Fruit fly (Drosophila melanogaster) whole organism: ENCODE measurements around the gene rost.

Source experiments
- CG8478 ChIP-seq: fragments of >200 bp; optimal IDR thresholded peaks from 2 replicates; lab custom pipeline; 2018; ENCODE audit warnings: inconsistent platforms
- Dll ChIP-seq: fragments of >200 bp; optimal IDR thresholded peaks from 2 replicates; lab custom pipeline; 2017
- EcR ChIP-seq, 2 experiments: fragments of >200 bp; optimal IDR thresholded peaks; 2 replicates each; lab custom pipeline; 2017; ENCODE audit warnings: missing biosample characterization in 2 of 2, missing genetic modification characterization in 2 of 2, missing genetic modification reagents in 2 of 2
- pan ChIP-seq: fragments of >200 bp; optimal IDR thresholded peaks from 2 replicates; lab custom pipeline; 2017
- psq ChIP-seq: fragments of >200 bp; optimal IDR thresholded peaks from 2 replicates; lab custom pipeline; 2017
- usp ChIP-seq: fragments of >200 bp; optimal IDR thresholded peaks from 2 replicates; lab custom pipeline; 2017; ENCODE audit warnings: missing biosample characterization, missing genetic modification characterization, mixed read lengths

rost gene

DNA sequence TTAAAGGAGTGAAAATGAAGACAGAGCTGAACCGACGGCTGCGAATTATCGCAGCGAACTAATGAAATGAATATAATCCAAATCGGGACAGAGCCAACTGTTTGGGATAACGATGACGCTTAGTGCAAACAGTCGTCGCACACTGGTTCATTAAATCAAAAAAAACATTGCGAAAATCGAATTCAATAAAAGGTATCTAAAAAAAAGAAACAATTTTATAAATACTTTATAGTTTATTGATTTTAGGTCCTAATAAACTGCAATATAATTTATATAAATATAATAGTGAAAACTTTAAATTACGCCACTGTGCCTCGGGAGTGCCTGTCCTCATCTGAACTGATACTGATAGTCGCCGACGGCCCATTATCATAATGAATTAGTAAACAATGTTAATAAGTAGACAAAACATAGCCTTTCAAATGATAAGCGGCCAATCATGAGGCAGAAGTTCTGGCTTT lies 30.3 kb downstream of the rost start, which contains the start of gene CG31886:
CG31886 (minus strand) TSS at position 51 of the 461 bp plus-strand sequence.
- TF ChIP-seq Dll (lab: Kevin White, UChicago): no peak
- TF ChIP-seq pan (lab: Kevin White, UChicago): no peak
- no peak for TF ChIP-seq EcR (GFP tag; optimal IDR thresholded peaks at IDR 0.05; lab: Kevin White, UChicago)
- TF ChIP-seq usp: no peak
- no peak for TF ChIP-seq psq
- no peak for TF ChIP-seq CG8478 (lab: Kevin White, UChicago)

DNA sequence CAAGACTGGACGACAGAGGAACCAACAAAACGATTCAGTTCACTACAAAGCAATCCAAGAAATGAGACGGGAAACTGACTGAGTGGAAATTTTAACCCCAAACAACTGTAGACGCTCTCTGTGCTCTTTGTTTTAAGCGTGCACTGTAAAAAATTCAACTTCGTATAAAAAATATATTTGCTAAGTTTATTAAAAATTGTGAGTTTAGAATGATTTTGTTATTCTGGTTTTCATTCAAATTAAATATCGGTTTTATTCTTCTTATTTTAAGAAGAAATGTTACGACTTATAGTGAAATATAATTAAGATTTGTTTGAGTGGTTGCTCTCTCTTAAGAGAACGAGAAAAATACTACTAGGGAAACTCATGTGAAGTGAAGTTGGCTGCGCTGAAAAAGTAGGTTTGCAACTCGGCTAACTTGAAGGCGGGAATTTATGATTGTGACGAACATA lies 31.3 kb downstream of the rost start:
- TF ChIP-seq EcR (GFP tag; optimal IDR thresholded peaks at IDR 0.05; lab: Kevin White, UChicago): no peak
- no peak for TF ChIP-seq CG8478 (lab: Kevin White, UChicago)

DNA sequence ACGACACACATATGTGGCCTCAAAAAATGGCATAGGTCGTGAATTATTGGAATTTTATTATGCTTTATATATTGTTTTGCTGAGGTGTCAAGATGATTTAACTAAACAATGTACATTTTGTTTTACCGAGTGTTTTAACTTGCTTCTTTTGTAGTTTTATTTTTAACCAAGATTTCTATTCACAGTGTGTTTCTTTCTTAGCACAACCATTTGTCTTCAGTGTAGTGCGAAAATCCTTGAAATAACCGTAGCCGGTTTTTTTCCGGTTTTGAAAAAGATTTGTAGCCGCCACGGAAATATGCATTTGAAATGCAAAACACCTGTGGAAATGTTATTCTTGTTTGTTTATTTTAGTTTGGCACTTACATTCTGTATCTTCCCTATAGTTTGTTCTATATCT lies 32.2 kb downstream of the rost start:
- no peak for TF ChIP-seq usp
- no peak for TF ChIP-seq psq
- no peak for TF ChIP-seq CG8478 (lab: Kevin White, UChicago)
- TF ChIP-seq pan (lab: Kevin White, UChicago): no peak
- TF ChIP-seq Dll (lab: Kevin White, UChicago): no peak
- no peak for TF ChIP-seq EcR (GFP tag; optimal IDR thresholded peaks at IDR 0.05; lab: Kevin White, UChicago)

DNA sequence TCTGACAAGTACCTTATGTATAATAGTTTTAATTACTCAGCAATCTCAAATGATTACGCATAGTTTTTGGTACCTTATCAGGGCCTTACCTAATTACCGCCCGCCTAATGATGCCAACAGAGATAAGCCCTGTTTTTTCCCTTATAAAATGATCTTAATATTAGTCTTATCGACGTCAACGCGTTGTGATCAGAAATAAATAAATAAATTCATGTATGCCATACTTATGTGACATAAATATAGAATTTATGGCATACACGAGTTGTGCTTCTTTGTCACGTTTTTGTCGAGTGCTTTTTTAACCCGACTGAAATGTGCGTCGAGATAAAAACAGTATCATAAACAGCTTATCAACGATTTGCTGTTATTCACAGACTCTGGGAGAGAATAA lies 33.0 kb downstream of the rost start:
- TF ChIP-seq usp (no peak), psq (no peak), CG8478 (lab: Kevin White, UChicago) (no peak), Dll (lab: Kevin White, UChicago) (no peak), pan (lab: Kevin White, UChicago) (no peak), EcR (GFP tag; optimal IDR thresholded peaks at IDR 0.05; lab: Kevin White, UChicago) (no peak)

DNA sequence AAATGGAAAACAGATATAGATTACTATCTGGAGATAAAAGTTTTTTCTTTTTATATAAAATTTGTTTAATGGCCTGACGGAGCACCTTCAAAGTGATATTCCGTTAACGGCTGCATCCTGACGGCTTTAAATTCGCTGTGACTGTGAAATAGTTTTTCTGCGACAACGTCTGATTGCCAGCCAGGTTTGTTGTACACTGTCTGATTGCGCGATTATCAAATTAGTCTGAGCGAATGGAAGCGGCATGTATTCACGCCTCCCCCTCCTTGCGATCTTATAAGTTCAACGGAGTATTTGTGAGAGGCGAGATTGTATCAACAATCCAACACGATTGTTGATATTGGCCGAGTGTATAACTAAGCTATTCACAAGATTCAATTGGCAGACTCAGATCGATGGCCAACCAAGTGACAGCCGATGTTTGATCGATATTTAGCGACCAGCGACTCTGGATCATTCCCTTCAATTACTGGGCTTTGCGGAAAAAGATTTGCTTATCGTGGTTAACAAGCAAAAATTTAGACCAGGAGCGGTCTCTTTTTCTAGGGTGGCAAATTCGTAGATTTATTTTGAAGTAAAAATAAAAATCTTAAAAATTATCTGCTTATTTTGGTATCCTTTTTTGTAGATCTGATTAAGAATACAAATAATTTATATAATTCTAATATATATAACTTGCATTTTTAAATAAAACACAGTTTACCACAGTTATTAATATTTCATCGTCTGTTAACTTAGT lies 33.6 kb downstream of the rost start:
- TF ChIP-seq Dll (lab: Kevin White, UChicago) (no peak), CG8478 (lab: Kevin White, UChicago) (no peak), pan (lab: Kevin White, UChicago) (no peak), EcR (GFP tag; optimal IDR thresholded peaks at IDR 0.05; lab: Kevin White, UChicago) (no peak), usp (no peak), psq (no peak)

DNA sequence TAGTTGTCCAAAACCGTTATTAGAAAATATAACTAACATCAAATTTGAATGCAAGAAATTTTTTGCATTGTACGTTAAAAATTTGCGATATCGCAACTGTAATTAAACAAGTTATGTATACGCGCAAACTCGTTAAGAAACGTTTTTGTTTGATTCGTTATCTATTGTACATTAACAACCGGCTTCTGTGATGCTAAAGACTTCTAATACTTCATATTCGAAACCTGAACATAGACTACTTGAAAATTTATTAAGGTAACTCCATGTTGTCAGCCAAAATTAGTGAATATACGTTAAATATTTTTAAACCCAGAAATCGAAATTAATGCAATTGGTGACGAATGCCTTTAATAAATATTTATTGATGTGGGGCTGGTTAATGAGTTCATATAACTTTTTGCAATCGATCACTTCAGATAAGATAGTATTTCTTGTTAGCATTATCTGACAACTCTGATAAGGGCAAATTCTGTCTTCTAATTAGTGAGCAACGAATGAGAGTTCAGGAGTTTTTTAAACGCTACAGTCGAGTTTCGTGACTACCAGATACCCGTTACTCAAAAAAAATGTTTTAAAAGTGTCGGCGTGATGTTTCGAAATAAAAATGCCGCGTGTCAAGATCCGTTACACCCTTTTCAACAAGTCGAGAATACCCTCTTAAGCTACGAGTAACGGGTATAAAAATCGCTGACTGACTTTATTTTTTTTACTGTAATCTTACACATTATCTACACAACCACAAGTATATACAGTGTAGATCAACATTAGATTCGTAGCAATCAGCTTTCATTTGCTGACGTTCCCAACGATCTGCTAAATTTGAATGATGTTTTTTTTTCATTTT lies 36.9 kb downstream of the rost start:
- peak; percentile 71 for TF ChIP-seq pan (lab: Kevin White, UChicago)
- TF ChIP-seq psq: no peak
- no peak for TF ChIP-seq usp

DNA sequence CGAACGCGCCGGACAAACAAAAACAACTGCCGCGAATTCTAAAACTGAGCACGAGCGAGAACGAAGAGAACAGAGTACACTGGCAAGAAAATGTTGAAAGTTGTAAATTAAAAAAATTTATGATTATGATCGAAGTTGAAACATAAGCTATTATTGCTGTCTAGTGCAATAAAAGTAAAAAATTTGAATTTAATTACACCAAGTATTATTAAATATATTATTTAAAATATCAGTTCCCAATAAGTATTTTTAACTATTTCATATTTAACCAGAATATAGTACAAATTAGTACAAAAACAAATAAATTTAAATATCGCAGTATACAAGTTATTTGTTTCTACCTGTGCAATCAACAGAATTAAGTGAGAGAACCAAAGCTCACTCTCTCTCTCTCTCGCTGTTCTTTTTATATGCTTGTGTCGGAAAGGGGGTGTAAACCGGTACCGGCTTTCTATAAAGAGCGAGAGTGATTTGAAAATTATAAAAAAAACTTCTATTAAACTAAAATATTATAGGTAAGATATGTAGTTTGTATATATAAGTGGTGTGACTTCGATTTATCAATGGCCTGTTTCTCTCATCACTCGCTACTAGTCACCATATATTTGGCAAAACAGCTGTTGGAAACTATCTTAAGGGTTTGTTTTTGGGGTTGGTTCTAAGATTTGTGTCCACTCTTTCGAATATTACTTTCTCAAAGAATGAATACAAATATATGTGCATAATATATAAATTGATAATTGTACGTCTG lies 38.0 kb downstream of the rost start, which contains the start of gene C1GalTA:
C1GalTA (minus strand) TSS at position 33 of the 751 bp plus-strand sequence.
- TF ChIP-seq CG8478 (lab: Kevin White, UChicago) (no peak), pan (lab: Kevin White, UChicago) (no peak), EcR (GFP tag; optimal IDR thresholded peaks at IDR 0.05; lab: Kevin White, UChicago) (no peak), Dll (lab: Kevin White, UChicago) (no peak), psq (no peak), usp (no peak)

DNA sequence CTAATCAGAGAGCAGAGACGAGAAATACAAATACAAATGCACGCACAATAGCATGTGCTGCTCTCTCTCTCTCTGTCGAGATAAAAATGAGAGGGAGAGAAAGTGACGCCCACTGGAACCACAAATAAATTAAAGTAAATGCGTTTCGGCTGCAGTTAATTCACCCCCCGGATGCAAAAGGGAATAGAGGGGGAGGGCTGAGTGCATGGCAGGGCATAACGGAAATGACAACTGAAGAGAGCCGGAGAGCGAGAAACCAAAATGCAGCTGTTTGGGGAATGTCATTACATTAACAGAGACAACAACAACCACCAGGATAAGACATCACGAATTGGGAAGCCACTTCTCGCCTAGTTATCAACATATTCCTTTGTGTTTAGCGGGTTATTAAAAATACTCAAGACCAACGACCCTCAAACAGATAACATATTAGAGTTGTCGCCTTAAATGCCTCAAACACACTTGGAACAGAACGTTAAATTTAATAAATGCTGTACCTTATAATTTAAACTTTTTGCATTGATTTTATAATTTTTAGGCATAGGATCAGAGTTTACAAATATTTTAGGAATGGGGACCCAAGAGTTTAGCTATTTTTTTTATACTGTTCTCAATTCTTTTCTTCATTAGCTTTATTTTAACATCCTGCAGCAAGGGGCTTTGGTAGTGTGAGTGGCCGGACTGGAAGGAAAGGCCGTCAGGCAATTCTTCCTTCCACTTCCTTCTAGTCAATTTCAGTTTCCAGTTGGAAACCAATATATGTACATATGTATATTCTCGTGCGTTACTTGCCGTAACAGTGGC lies 39.2 kb downstream of the rost start:
- TF ChIP-seq pan (lab: Kevin White, UChicago): no peak
- no peak for TF ChIP-seq CG8478 (lab: Kevin White, UChicago)
- TF ChIP-seq EcR (GFP tag; optimal IDR thresholded peaks at IDR 0.05; lab: Kevin White, UChicago): no peak
- no peak for TF ChIP-seq usp
- TF ChIP-seq psq: no peak
- no peak for TF ChIP-seq Dll (lab: Kevin White, UChicago)

DNA sequence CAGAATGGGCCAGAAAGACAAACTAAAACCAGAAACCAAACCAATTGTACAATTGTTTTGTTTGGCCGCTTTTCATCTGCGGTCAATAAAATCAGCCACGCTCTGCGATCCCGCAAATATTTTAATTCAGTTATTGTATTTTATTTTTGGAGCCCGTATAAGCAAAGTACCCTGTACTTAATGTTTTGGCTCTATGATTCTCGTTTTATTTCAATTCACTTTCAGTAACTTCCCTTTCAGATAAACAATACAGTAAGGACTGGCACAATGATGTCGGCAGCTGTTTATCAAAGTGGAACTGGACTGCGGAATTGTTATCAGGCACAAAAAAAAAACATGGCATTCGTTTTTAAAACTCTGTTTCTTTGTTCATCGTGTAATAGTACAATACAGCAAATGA lies 40.7 kb downstream of the rost start:
- TF ChIP-seq Dll (lab: Kevin White, UChicago) (no peak), pan (lab: Kevin White, UChicago) (no peak), CG8478 (lab: Kevin White, UChicago) (no peak), usp (no peak), psq (no peak), EcR (GFP tag; optimal IDR thresholded peaks at IDR 0.05; lab: Kevin White, UChicago) (no peak)

DNA sequence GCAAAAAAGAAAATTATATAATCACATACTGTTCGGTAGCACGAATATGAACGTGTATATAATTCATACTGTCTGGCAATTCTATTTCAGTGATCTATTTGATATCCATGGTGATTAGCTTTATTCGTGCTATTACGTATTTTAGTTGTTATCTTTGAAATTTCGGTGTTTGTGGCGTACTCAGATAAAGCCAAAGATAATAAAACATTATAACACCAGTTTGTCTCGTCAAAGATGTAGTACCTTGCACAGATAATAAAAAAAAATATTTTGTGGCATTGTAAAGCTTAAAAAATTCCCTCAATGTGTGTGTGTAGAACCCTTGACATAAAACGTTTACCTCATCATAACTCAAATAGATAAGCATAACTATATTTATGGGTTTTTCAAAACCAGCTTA lies 41.4 kb downstream of the rost start:
- TF ChIP-seq psq: no peak
- no peak for TF ChIP-seq CG8478 (lab: Kevin White, UChicago)

DNA sequence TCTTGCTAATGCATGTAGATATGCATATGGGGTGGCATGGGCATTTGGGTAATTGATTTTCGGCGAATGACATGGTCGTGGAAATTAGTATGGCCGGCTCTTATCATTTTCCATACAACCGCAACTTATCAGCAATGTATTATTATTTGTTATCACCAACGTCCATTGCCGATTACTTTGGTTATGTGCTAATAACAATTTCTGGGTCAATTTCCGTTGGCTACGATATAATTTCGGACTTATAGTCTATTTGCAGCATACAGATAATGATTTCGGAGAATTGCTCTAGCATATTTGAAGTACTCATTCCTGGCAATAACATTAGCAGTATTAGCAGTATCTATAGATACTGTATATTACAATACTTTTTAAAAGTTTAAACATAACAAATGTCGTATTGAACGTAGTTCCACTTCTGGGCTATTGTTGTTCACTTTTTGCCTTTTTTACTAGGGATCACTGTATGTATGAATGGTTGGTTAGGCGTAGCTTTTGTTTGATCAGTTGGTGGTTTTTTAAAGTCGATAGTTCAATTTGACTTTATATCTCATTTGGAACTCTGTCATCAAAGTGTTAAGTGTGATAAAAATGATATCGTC lies 42.5 kb downstream of the rost start, which contains the start of gene CG46397:
CG46397 (plus strand) TSS at position 549 of the 599 bp plus-strand sequence.
- TF ChIP-seq CG8478 (lab: Kevin White, UChicago): no peak
